Worm (Caenorhabditis elegans): ENCODE data around the gene irld-66.
A peak's percentile ranks its signal among the peaks of the same experiment; 100 is the strongest.

ce11 chrII:2888957-2889630 is 51.6 kb downstream of the irld-66 start, which contains the start of gene pinn-1:
- TF ChIP-seq daf-19 (GFP tag; conservative IDR thresholded peaks at IDR 0.05) (no peak), Y75B8A.6 (GFP tag; IDR thresholded peaks at IDR 0.05) (0 out of 2 replicates have a peak, but pooled peaks have one; percentile 24), F49E8.2 (tag; optimal IDR thresholded peaks at IDR 0.05; ENCODE audit: borderline replicate concordance) (peak; percentile 57), unc-62 (GFP tag; optimal IDR thresholded peaks at IDR 0.05 in 1 of 2) (no peak), unc-62 (tag; optimal IDR thresholded peaks at IDR 0.05) (no peak), nhr-41 (GFP tag; IDR thresholded peaks at IDR 0.05) (no peak), pqm-1 (tag; optimal IDR thresholded peaks at IDR 0.05) (no peak), sdz-12 (GFP tag; optimal IDR thresholded peaks at IDR 0.05) (peak; percentile 90)

Measured in whole organism, L4 larva.